Fruit fly (Drosophila melanogaster) whole organism, prepupa: ENCODE results near the gene CG14971.

Experiments used
- Blimp-1 ChIP-seq: fragments of 200-800 bp; sonication (Bioruptor generic); optimal IDR thresholded peaks from 3 replicates; lab custom pipeline; 2017; ENCODE audit warnings: missing biosample characterization, missing genetic modification characterization, mild to moderate bottlenecking, moderate library complexity, missing genetic modification reagents
- CG10669 ChIP-seq: fragments of 200-800 bp; sonication (Bioruptor generic); optimal IDR thresholded peaks from 3 replicates; lab custom pipeline; 2018; ENCODE audit warnings: missing biosample characterization, mild to moderate bottlenecking, missing genetic modification characterization, moderate library complexity
- CG11762 ChIP-seq: fragments of 200-800 bp; sonication (Bioruptor generic); optimal IDR thresholded peaks from 3 replicates; lab custom pipeline; 2016; ENCODE audit warnings: missing biosample characterization, missing genetic modification characterization; ENCODE audit not compliant: insufficient read depth
- CG16779 ChIP-seq: fragments of 200-800 bp; sonication (Bioruptor generic); optimal IDR thresholded peaks from 3 replicates; lab custom pipeline; 2017; ENCODE audit warnings: missing biosample characterization, mild to moderate bottlenecking, missing genetic modification characterization
- CG3032 ChIP-seq: fragments of 200-800 bp; optimal IDR thresholded peaks from 2 replicates; lab custom pipeline; 2019; ENCODE audit warnings: missing biosample characterization, mild to moderate bottlenecking, missing genetic modification characterization, moderate library complexity
- CG32006 ChIP-seq: fragments of 200-800 bp; sonication (Bioruptor generic); optimal IDR thresholded peaks from 3 replicates; lab custom pipeline; 2017; ENCODE audit warnings: missing biosample characterization, mild to moderate bottlenecking, missing genetic modification characterization
- CG34406 ChIP-seq: fragments of 200-800 bp; sonication (Bioruptor generic); optimal IDR thresholded peaks from 3 replicates; lab custom pipeline; 2016; ENCODE audit warnings: missing biosample characterization, missing genetic modification characterization
- CG3919 ChIP-seq: fragments of 200-800 bp; sonication (Bioruptor generic); optimal IDR thresholded peaks from 3 replicates; lab custom pipeline; 2016; ENCODE audit warnings: missing biosample characterization, missing genetic modification characterization
- CG6163 ChIP-seq: fragments of 200-800 bp; sonication (Bioruptor generic); IDR thresholded peaks from 3 replicates; pipeline ENCODE4 v1.3.6; 2022; ENCODE audit warnings: missing biosample characterization, missing genetic modification characterization
- CG6276 ChIP-seq: fragments of 200-800 bp; sonication (Bioruptor generic); optimal IDR thresholded peaks from 2 replicates; lab custom pipeline; 2017; ENCODE audit warnings: missing biosample characterization, mild to moderate bottlenecking, missing genetic modification characterization
- CG6792 ChIP-seq: fragments of 200-800 bp; sonication (Bioruptor generic); optimal IDR thresholded peaks from 3 replicates; lab custom pipeline; 2016; ENCODE audit warnings: missing biosample characterization, missing genetic modification characterization
- CG6808 ChIP-seq: fragments of 200-800 bp; sonication (Bioruptor generic); optimal IDR thresholded peaks from 3 replicates; lab custom pipeline; 2017; ENCODE audit warnings: missing biosample characterization, missing genetic modification characterization, mild to moderate bottlenecking, moderate library complexity, missing genetic modification reagents
- CG6854 ChIP-seq: fragments of 200-800 bp; sonication (Bioruptor generic); optimal IDR thresholded peaks from 2 replicates; lab custom pipeline; 2017; ENCODE audit warnings: missing biosample characterization, mild to moderate bottlenecking, missing genetic modification characterization
- CG7368 ChIP-seq: fragments of 200-800 bp; sonication (Bioruptor generic); optimal IDR thresholded peaks from 3 replicates; lab custom pipeline; 2016; ENCODE audit warnings: missing biosample characterization, missing genetic modification characterization
- Eip78C ChIP-seq: fragments of 200-800 bp; sonication (Bioruptor generic); peaks from one replicate; lab custom pipeline; 2016; ENCODE audit warnings: missing biosample characterization, missing genetic modification characterization
- Gug ChIP-seq: fragments of 200-800 bp; sonication (Bioruptor generic); IDR thresholded peaks from 2 replicates; pipeline ENCODE4 v1.3.6; 2022; ENCODE audit warnings: missing biosample characterization, missing genetic modification characterization
- Hr39 ChIP-seq: fragments of 200-800 bp; sonication (Bioruptor generic); optimal IDR thresholded peaks from 2 replicates; lab custom pipeline; 2016; ENCODE audit warnings: missing biosample characterization, missing genetic modification characterization
- Lpt ChIP-seq: fragments of 200-800 bp; sonication (Bioruptor generic); optimal IDR thresholded peaks from 3 replicates; lab custom pipeline; 2016; ENCODE audit warnings: missing biosample characterization, missing genetic modification characterization
- Smox ChIP-seq: fragments of 200-800 bp; sonication (Bioruptor generic); optimal IDR thresholded peaks from 3 replicates; lab custom pipeline; 2016; ENCODE audit warnings: missing biosample characterization, missing genetic modification characterization
- Sox102F ChIP-seq: fragments of 200-800 bp; sonication (Bioruptor generic); optimal IDR thresholded peaks from 2 replicates; lab custom pipeline; 2016; ENCODE audit warnings: missing biosample characterization, mild to moderate bottlenecking, missing genetic modification characterization
- Sox14 ChIP-seq: fragments of 200-800 bp; sonication (Bioruptor generic); optimal IDR thresholded peaks from 3 replicates; lab custom pipeline; 2016; ENCODE audit warnings: missing biosample characterization, missing genetic modification characterization
- Sox15 ChIP-seq: fragments of 200-800 bp; sonication (Bioruptor generic); optimal IDR thresholded peaks from 3 replicates; lab custom pipeline; 2016; ENCODE audit warnings: missing biosample characterization, missing genetic modification characterization
- achi ChIP-seq: fragments of 200-800 bp; sonication (Bioruptor generic); optimal IDR thresholded peaks from 3 replicates; lab custom pipeline; 2016; ENCODE audit warnings: missing biosample characterization, missing genetic modification characterization
- cyc ChIP-seq: fragments of 200-800 bp; sonication (Bioruptor generic); optimal IDR thresholded peaks from 3 replicates; lab custom pipeline; 2016; ENCODE audit warnings: missing biosample characterization, missing genetic modification characterization
- esn ChIP-seq: fragments of 200-800 bp; sonication (Bioruptor generic); optimal IDR thresholded peaks from 2 replicates; lab custom pipeline; 2016; ENCODE audit warnings: missing biosample characterization, mild to moderate bottlenecking, missing genetic modification characterization, moderate library complexity
- fd59A ChIP-seq: fragments of 200-800 bp; sonication (Bioruptor generic); optimal IDR thresholded peaks from 2 replicates; lab custom pipeline; 2017; ENCODE audit warnings: missing biosample characterization, mild to moderate bottlenecking, missing genetic modification characterization, missing genetic modification reagents
- fkh ChIP-seq: fragments of 200-800 bp; sonication (Bioruptor generic); optimal IDR thresholded peaks from 3 replicates; lab custom pipeline; 2017; ENCODE audit warnings: missing biosample characterization, mild to moderate bottlenecking, missing genetic modification characterization, moderate library complexity
- lz ChIP-seq: fragments of 200-800 bp; sonication (Bioruptor generic); optimal IDR thresholded peaks from 3 replicates; lab custom pipeline; 2016; ENCODE audit warnings: missing biosample characterization, missing genetic modification characterization
- net ChIP-seq: fragments of 200-800 bp; sonication (Bioruptor generic); optimal IDR thresholded peaks from 3 replicates; lab custom pipeline; 2016; ENCODE audit warnings: missing biosample characterization, missing genetic modification characterization
- salr ChIP-seq, 2 experiments: fragments of 200-800 bp; sonication (Bioruptor generic); optimal IDR thresholded peaks; 3 replicates each; lab custom pipeline; 2016 to 2018; ENCODE audit warnings: missing biosample characterization in 2 of 2, missing genetic modification characterization in 2 of 2, mild to moderate bottlenecking in 1 of 2
- ss ChIP-seq, 2 experiments: fragments of 200-800 bp; sonication (Bioruptor generic); optimal IDR thresholded peaks; 2 replicates in 1 of 2; 3 replicates in 1 of 2; lab custom pipeline; 2017 to 2018; ENCODE audit warnings: mild to moderate bottlenecking in 2 of 2, missing biosample characterization in 2 of 2, missing genetic modification characterization in 2 of 2, moderate library complexity in 1 of 2
- svp ChIP-seq: fragments of 200-800 bp; sonication (Bioruptor generic); peaks from one replicate; lab custom pipeline; 2016; ENCODE audit warnings: missing biosample characterization, missing genetic modification characterization
- topi ChIP-seq: fragments of 200-800 bp; sonication (Bioruptor generic); optimal IDR thresholded peaks from 3 replicates; lab custom pipeline; 2016; ENCODE audit warnings: missing biosample characterization, missing genetic modification characterization
- vri ChIP-seq: fragments of 200-800 bp; sonication (Bioruptor generic); optimal IDR thresholded peaks from 3 replicates; lab custom pipeline; 2016; ENCODE audit warnings: missing biosample characterization, mild to moderate bottlenecking, missing genetic modification characterization

Gene CG14971

DNA sequence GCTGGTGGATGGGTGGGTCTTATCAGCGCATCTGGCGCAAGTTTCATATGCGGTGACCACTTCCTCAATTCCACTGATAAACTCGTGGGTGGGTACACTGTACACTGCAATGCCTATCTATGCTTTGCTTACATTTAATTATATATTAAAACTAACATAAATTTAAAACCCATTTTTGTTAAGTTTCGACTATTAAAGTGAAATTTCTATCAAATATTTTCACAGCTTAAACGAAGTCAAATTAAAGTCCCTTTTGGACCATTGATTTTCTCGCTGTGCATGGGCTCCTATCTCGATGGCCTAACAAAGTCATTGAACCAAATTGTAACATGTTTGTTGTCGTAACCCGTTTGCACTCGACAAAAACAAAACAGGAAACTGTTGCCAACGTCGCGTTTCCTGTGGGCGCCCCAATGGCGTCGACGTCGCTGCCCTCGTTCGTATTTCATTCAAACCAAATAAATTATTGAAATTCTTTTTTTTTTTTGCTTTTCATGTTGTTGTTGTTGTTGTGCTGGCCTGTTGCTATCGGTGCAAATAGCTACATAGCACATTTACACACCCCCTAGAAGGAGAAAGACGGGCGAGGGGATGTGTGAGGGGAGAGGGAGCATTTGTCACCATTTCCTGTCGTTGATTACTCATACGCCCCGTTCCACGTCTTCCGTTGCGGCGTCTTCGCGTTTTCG is 38.3 kb downstream of the CG14971 start (continued):
- TF ChIP-seq CG7368 (GFP tag; lab: Kevin White, UChicago) (peak; percentile 57), Sox102F (GFP tag; lab: Kevin White, UChicago) (peak; percentile 83), CG16779 (tag; lab: Kevin White, UChicago) (no peak), Lpt (GFP tag; lab: Kevin White, UChicago) (peak; percentile 63), CG10669 (GFP tag; lab: Kevin White, UChicago) (peak; percentile 36), fkh (GFP tag; lab: Kevin White, UChicago) (peak; percentile 36), Blimp-1 (GFP tag; lab: Kevin White, UChicago) (peak; percentile 71), fd59A (GFP tag; lab: Kevin White, UChicago) (no peak), Sox14 (GFP tag; lab: Kevin White, UChicago) (peak; percentile 69), CG6276 (GFP tag; lab: Kevin White, UChicago) (peak; percentile 52), CG34406 (GFP tag; lab: Kevin White, UChicago) (peak; percentile 84), achi (GFP tag; lab: Kevin White, UChicago) (peak; percentile 79)

DNA sequence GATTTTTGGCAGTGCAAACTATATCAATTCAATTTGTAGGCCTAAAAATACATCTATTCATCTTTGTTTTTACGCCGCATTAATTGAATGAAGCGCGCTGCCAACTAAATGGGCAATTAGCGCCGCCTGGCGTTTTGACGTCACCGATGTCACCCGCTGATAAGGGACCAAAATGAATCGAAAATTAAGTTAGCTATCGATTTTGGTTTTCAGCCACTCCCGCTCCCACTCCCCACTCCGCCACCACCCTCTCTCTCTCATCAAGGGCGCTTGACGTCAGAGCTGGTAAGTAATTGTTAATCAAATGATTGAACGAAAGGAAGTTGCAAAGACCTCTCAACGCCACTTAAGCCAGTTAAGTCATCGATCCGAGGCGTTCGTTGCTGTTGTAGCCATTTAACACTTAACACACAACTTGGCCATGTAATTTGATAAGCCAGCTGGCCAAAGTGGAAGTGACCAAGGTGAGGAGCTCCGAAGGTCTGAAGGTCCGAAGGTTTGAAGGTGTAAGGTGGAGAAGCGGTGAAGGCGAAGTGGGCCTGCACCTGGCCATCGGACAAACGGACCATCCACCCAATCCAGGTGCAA is 40.0 kb downstream of the CG14971 start:
- no peak for TF ChIP-seq vri
- no peak for TF ChIP-seq Eip78C (GFP tag; lab: Kevin White, UChicago)
- TF ChIP-seq esn (GFP tag; lab: Kevin White, UChicago) = no peak
- no peak for TF ChIP-seq Gug (GFP tag; lab: Robert Waterston, UW)
- TF ChIP-seq, all 60 proteins: peak for 0

DNA sequence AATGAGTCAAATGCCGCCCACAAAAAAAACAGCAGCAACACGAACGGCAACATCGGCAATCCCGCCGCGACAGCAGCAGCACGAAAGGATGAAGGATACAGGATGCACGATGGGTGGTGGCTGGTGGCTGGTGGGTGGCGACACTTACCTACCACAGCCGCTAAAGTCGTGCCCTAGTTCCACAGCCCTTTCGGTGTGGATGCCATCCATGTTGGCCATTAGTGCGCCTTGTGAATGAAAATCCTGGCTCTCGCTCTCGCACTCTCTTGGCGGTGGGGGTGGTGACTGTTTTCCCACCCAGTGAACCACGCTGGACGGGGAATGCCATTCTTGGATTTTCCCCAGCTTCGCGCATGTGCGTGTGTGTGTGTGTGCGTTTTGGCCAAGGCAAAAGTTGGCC is 44.1 kb downstream of the CG14971 start:
- no peak for TF ChIP-seq CG6276 (GFP tag; lab: Kevin White, UChicago)
- TF ChIP-seq cyc (GFP tag; lab: Kevin White, UChicago) = no peak
- no peak for TF ChIP-seq CG11762 (GFP tag; lab: Kevin White, UChicago)
- no peak for TF ChIP-seq CG32006 (GFP tag; lab: Kevin White, UChicago)
- no peak for TF ChIP-seq CG6792 (GFP tag; lab: Kevin White, UChicago)
- no peak for TF ChIP-seq Smox (GFP tag; lab: Kevin White, UChicago)
- no peak for TF ChIP-seq CG6163 (GFP tag; lab: Robert Waterston, UW)
- no peak for TF ChIP-seq CG16779 (tag; lab: Kevin White, UChicago)
- TF ChIP-seq ss (GFP tag; optimal IDR thresholded peaks at IDR 0.05; lab: Kevin White, UChicago) = no peak
- TF ChIP-seq fd59A (GFP tag; lab: Kevin White, UChicago) = no peak
- no peak for TF ChIP-seq CG6854
- TF ChIP-seq CG3032 = no peak
- no peak for TF ChIP-seq svp (GFP tag; lab: Kevin White, UChicago)
- TF ChIP-seq topi (GFP tag; lab: Kevin White, UChicago) = no peak
- no peak for TF ChIP-seq lz (GFP tag; lab: Kevin White, UChicago)
- no peak for TF ChIP-seq CG6808 (GFP tag; lab: Kevin White, UChicago)

DNA sequence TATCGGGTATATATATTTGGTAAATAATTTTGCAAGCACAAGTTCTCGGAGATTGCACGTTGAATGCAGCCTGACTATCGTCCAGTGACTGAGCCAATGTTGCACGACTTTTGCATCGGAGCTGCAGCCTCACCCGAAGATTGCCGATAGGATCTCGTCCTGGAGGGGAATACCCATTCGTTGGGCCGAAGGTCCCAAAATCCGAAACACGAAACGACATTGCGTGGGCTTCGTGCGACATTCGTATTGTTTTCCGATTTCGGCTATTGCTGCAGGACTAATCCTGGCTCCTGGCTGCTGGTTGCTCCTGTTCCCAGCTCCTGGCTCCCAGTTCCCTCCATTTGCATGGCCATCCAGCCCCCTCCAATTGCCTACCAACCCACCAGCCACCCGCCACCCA is 46.3 kb downstream of the CG14971 start, which contains the start of gene sty:
Gene sty, minus strand, starts transcription at position 90 of the 400 bp plus-strand sequence.
- TF ChIP-seq CG3919 (no peak), vri (no peak), CG6792 (GFP tag; lab: Kevin White, UChicago) (no peak), Sox15 (GFP tag; lab: Kevin White, UChicago) (no peak), net (GFP tag; lab: Kevin White, UChicago) (no peak), Lpt (GFP tag; lab: Kevin White, UChicago) (no peak), Hr39 (GFP tag; lab: Kevin White, UChicago) (no peak), salr (GFP tag; optimal IDR thresholded peaks at IDR 0.05; lab: Kevin White, UChicago) (no peak)
